Fruit fly (Drosophila melanogaster) whole organism, embryonic: ENCODE measurements around the gene CG34384.
A peak's percentile ranks its signal among the peaks of the same experiment; 100 is the strongest.

Source experiments
- CG14667 ChIP-seq: fragments of 200-800 bp; sonication (Bioruptor generic); IDR thresholded peaks from 2 replicates; pipeline ENCODE4 v1.3.6; 2022; ENCODE audit warnings: missing biosample characterization, missing genetic modification characterization
- CG16813 ChIP-seq: fragments of 200-800 bp; sonication (Bioruptor generic); IDR thresholded peaks from 3 replicates; pipeline ENCODE4 v1.3.6; 2022; ENCODE audit warnings: missing biosample characterization, missing genetic modification characterization; ENCODE audit not compliant: partially characterized antibody
- CG34376 ChIP-seq: fragments of 200-800 bp; sonication (Bioruptor generic); optimal IDR thresholded peaks from 2 replicates; lab custom pipeline; 2018; ENCODE audit warnings: missing biosample characterization, mild to moderate bottlenecking, missing genetic modification characterization
- CrebB ChIP-seq: fragments of 200-800 bp; sonication (Bioruptor generic); optimal IDR thresholded peaks from 3 replicates; lab custom pipeline; 2018; ENCODE audit warnings: missing biosample characterization, mild to moderate bottlenecking, missing genetic modification characterization
- HLH3B ChIP-seq: fragments of 200-800 bp; sonication (Bioruptor generic); IDR thresholded peaks from 2 replicates; pipeline ENCODE4 v1.3.6; 2022; ENCODE audit warnings: missing biosample characterization, missing genetic modification characterization
- br ChIP-seq: fragments of >200 bp; optimal IDR thresholded peaks from 2 replicates; lab custom pipeline; 2017
- h ChIP-seq: fragments of >200 bp; optimal IDR thresholded peaks from 2 replicates; lab custom pipeline; 2017
- otp ChIP-seq: fragments of 200-800 bp; sonication (Bioruptor generic); IDR thresholded peaks from 3 replicates; pipeline ENCODE4, ENCODE4 v1.3.6; 2022; ENCODE audit warnings: missing biosample characterization, missing genetic modification characterization

- TF ChIP-seq CG14667 = no peak
- peak; percentile 63 for TF ChIP-seq CrebB (tag; lab: Kevin White, UChicago)
- TF ChIP-seq h = no peak
- no peak; the same call in 2 of the 3 replicates for TF ChIP-seq otp (GFP tag; lab: Robert Waterston, UW)
- TF ChIP-seq HLH3B (GFP tag; lab: Robert Waterston, UW) = 0 out of 2 replicates have a peak, but pooled peaks have one; percentile 7
- no peak for TF ChIP-seq br (lab: Kevin White, UChicago)
- no peak; the same call in 2 of the 3 replicates for TF ChIP-seq CG16813 (GFP tag; lab: Robert Waterston, UW)
- TF ChIP-seq CG34376 (GFP tag; lab: Kevin White, UChicago) = peak; percentile 44
Observed at dm6 chr3R:7886859-7887190, 72.7 kb downstream of the CG34384 start, which contains the start of gene ArgRS-m.
